Worm (Caenorhabditis elegans) whole organism, mixed stage, embryonic: ENCODE measurements around the gene hsp-75.

ENCODE experiments used
- M03D4.4 ChIP-seq: sonication (generic microtip); optimal IDR thresholded peaks from 2 replicates; lab custom pipeline; 2017; ENCODE audit warnings: mild to moderate bottlenecking, missing genetic modification characterization, missing compliant biosample characterization
- bed-3 ChIP-seq: fragments of 200-800 bp; sonication (Bioruptor generic); optimal IDR thresholded peaks from 3 replicates; lab custom pipeline; 2018; ENCODE audit warnings: mild to moderate bottlenecking, missing genetic modification characterization, moderate library complexity, missing compliant biosample characterization
- blmp-1 ChIP-seq: fragments of 150-350 bp; optimal IDR thresholded peaks from 2 replicates; lab custom pipeline; 2014; ENCODE audit warnings: missing biosample characterization, missing genetic modification characterization
- ceh-39 ChIP-seq: fragments of 150-350 bp; optimal IDR thresholded peaks from 2 replicates; lab custom pipeline; 2014; ENCODE audit warnings: missing biosample characterization, missing genetic modification characterization
- ceh-43 ChIP-seq: fragments of 200-800 bp; sonication (Bioruptor generic); optimal IDR thresholded peaks from 2 replicates; lab custom pipeline; 2018; ENCODE audit warnings: mild to moderate bottlenecking, missing genetic modification characterization, moderate library complexity, missing compliant biosample characterization
- ceh-83 ChIP-seq: fragments of 200-800 bp; sonication (Bioruptor generic); optimal IDR thresholded peaks from 2 replicates; lab custom pipeline; 2018; ENCODE audit warnings: mild to moderate bottlenecking, missing genetic modification characterization, missing compliant biosample characterization
- ces-1 ChIP-seq: fragments of 150-350 bp; optimal IDR thresholded peaks from 2 replicates; lab custom pipeline; 2014; ENCODE audit warnings: missing biosample characterization, missing genetic modification reagents, missing genetic modification characterization
- elt-1 ChIP-seq: sonication (generic microtip); optimal IDR thresholded peaks from 2 replicates; lab custom pipeline; 2017; ENCODE audit warnings: missing genetic modification characterization, mild to moderate bottlenecking, missing compliant biosample characterization, antibody characterized with exemption, moderate library complexity, borderline replicate concordance; ENCODE audit not compliant: insufficient read depth
- elt-3 ChIP-seq: fragments of 150-350 bp; optimal IDR thresholded peaks from 2 replicates; lab custom pipeline; 2014; ENCODE audit warnings: missing biosample characterization, missing genetic modification characterization
- flh-1 ChIP-seq: fragments of 200-800 bp; sonication (Bioruptor generic); optimal IDR thresholded peaks from 2 replicates; lab custom pipeline; 2018; ENCODE audit warnings: mild to moderate bottlenecking, missing genetic modification characterization, moderate library complexity, missing compliant biosample characterization
- ham-2 ChIP-seq: fragments of 200-800 bp; sonication (Bioruptor generic); optimal IDR thresholded peaks from 2 replicates; lab custom pipeline; 2018; ENCODE audit warnings: mild to moderate bottlenecking, missing genetic modification characterization, missing compliant biosample characterization
- lin-13 ChIP-seq: fragments of 150-350 bp; optimal IDR thresholded peaks from 2 replicates; lab custom pipeline; 2014; ENCODE audit warnings: missing biosample characterization, missing genetic modification characterization
- lin-32 ChIP-seq: fragments of 200-800 bp; sonication (Bioruptor generic); optimal IDR thresholded peaks from 2 replicates; lab custom pipeline; 2018; ENCODE audit warnings: mild to moderate bottlenecking, missing genetic modification characterization, missing compliant biosample characterization
- lsy-2 ChIP-seq: fragments of 150-350 bp; optimal IDR thresholded peaks from 2 replicates; lab custom pipeline; 2014; ENCODE audit warnings: missing biosample characterization, missing genetic modification characterization
- mab-5 ChIP-seq: fragments of 150-350 bp; optimal IDR thresholded peaks from 2 replicates; lab custom pipeline; 2014; ENCODE audit warnings: missing biosample characterization, missing genetic modification characterization
- mep-1 ChIP-seq: fragments of 150-350 bp; optimal IDR thresholded peaks from 2 replicates; lab custom pipeline; 2017; ENCODE audit warnings: missing biosample characterization, missing genetic modification reagents, missing genetic modification characterization, inconsistent platforms
- mls-2 ChIP-seq: sonication (generic microtip); optimal IDR thresholded peaks from 2 replicates; lab custom pipeline; 2016; ENCODE audit warnings: mild to moderate bottlenecking, missing genetic modification characterization, moderate library complexity, missing compliant biosample characterization
- nhr-2 ChIP-seq: fragments of 150-350 bp; optimal IDR thresholded peaks from 2 replicates; lab custom pipeline; 2014; ENCODE audit warnings: missing biosample characterization, missing genetic modification characterization
- nhr-237 ChIP-seq: fragments of 150-350 bp; optimal IDR thresholded peaks from 2 replicates; lab custom pipeline; 2014; ENCODE audit warnings: missing biosample characterization, missing genetic modification characterization
- nhr-28 ChIP-seq: fragments of 150-350 bp; optimal IDR thresholded peaks from 2 replicates; lab custom pipeline; 2014; ENCODE audit warnings: missing biosample characterization, missing genetic modification characterization
- nhr-76 ChIP-seq: sonication (generic microtip); optimal IDR thresholded peaks from 2 replicates; lab custom pipeline; 2017; ENCODE audit warnings: missing biosample characterization, missing genetic modification characterization
- pha-4 ChIP-seq: fragments of 150-350 bp; optimal IDR thresholded peaks from 2 replicates; lab custom pipeline; 2018; ENCODE audit warnings: missing biosample characterization, missing genetic modification reagents, missing genetic modification characterization
- sem-2 ChIP-seq: fragments of 200-800 bp; sonication (Bioruptor generic); optimal IDR thresholded peaks from 2 replicates; lab custom pipeline; 2018; ENCODE audit warnings: mild to moderate bottlenecking, missing genetic modification characterization, missing compliant biosample characterization
- snpc-4 ChIP-seq: fragments of 150-350 bp; optimal IDR thresholded peaks from 2 replicates; lab custom pipeline; 2014; ENCODE audit warnings: missing biosample characterization, missing genetic modification characterization
- sptf-1 ChIP-seq: sonication (generic microtip); optimal IDR thresholded peaks from 2 replicates; lab custom pipeline; 2017; ENCODE audit warnings: mild to moderate bottlenecking, missing genetic modification characterization, moderate library complexity, missing compliant biosample characterization
- tbx-8 ChIP-seq: fragments of 200-800 bp; sonication (Bioruptor generic); optimal IDR thresholded peaks from 2 replicates; lab custom pipeline; 2018; ENCODE audit warnings: mild to moderate bottlenecking, missing genetic modification characterization, moderate library complexity, missing compliant biosample characterization
- unc-120 ChIP-seq: sonication (generic microtip); optimal IDR thresholded peaks from 2 replicates; lab custom pipeline; 2017; ENCODE audit warnings: missing genetic modification characterization, missing compliant biosample characterization; ENCODE audit not compliant: poor library complexity, severe bottlenecking
- zip-8 ChIP-seq: fragments of 150-350 bp; optimal IDR thresholded peaks from 2 replicates; lab custom pipeline; 2014; ENCODE audit warnings: missing biosample characterization, missing genetic modification characterization
- ztf-11 ChIP-seq: fragments of 150-350 bp; optimal IDR thresholded peaks from 2 replicates; lab custom pipeline; 2014; ENCODE audit warnings: missing biosample characterization, missing genetic modification characterization

hsp-75 gene

ce11 chrIII:7203130-7203775 is 23.3 kb downstream of the hsp-75 start:
- no peak for TF ChIP-seq bed-3 (GFP tag; lab: Kevin White, UChicago)
- TF ChIP-seq sptf-1: no peak
- TF ChIP-seq ztf-11 (tag; lab: Kevin White, UChicago): no peak
- TF ChIP-seq ceh-39 (tag; lab: Kevin White, UChicago): no peak
- no peak for TF ChIP-seq tbx-8
- TF ChIP-seq elt-3 (tag; lab: Kevin White, UChicago): no peak
- TF ChIP-seq unc-120: no peak
- TF ChIP-seq ceh-43 (GFP tag; lab: Kevin White, UChicago): no peak
- TF ChIP-seq lin-13 (tag; lab: Kevin White, UChicago): no peak
- no peak for TF ChIP-seq snpc-4 (tag; lab: Kevin White, UChicago)
- no peak for TF ChIP-seq nhr-28 (tag; lab: Kevin White, UChicago)
- no peak for TF ChIP-seq sem-2
- TF ChIP-seq mab-5: no peak
- TF ChIP-seq pha-4 (tag; lab: Kevin White, UChicago): no peak
- no peak for TF ChIP-seq blmp-1

- TF ChIP-seq blmp-1: peak; percentile 93
- no peak for TF ChIP-seq ces-1 (GFP tag; lab: Kevin White, UChicago)
- TF ChIP-seq ham-2 (GFP tag; lab: Kevin White, UChicago): peak; percentile 19
- no peak for TF ChIP-seq M03D4.4
- no peak for TF ChIP-seq lin-13 (tag; lab: Kevin White, UChicago)
- no peak for TF ChIP-seq mls-2 (tag; lab: Kevin White, UChicago)
- peak; percentile 24 for TF ChIP-seq elt-3 (tag; lab: Kevin White, UChicago)
- no peak for TF ChIP-seq ceh-43 (GFP tag; lab: Kevin White, UChicago)
- no peak for TF ChIP-seq ceh-39 (tag; lab: Kevin White, UChicago)
Observed at ce11 chrIII:7201378-7202256, 24.9 kb downstream of the hsp-75 start, which contains the start of gene dpy-31. dpy-31 (plus strand) TSS chrIII:7202206.

- TF ChIP-seq ham-2 (GFP tag; lab: Kevin White, UChicago) (no peak), nhr-237 (no peak), blmp-1 (peak; percentile 17), sptf-1 (no peak)
- TF ChIP-seq, all 35 proteins: peak for 1
Observed at ce11 chrIII:7199467-7199866, 27.0 kb downstream of the hsp-75 start.

DNA sequence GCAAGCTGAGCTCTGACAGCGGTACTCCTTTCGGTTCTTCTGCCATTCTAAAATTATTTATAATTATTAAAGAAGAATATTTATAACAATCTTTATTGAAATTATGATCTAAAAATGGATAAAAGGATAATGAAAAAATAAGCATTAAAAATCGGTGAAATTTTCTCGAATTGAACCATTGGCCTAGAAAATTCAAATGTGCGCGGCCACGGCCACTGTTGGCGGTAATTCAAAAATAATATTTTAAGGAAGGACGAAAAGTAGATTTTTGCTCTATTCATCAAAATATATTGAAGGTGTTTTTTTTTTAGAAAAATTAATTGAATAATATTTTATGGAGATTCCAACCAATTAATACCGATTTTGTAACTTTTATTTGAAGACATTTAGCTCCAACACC is 27.7 kb downstream of the hsp-75 start, which contains the start of gene pfd-5:
Gene pfd-5, minus strand, starts transcription at position 47 of the 400 bp plus-strand sequence.
- TF ChIP-seq tbx-8 (no peak), blmp-1 (no peak), mep-1 (tag; lab: Kevin White, UChicago) (no peak), pha-4 (tag; lab: Kevin White, UChicago) (peak; percentile 24), mls-2 (tag; lab: Kevin White, UChicago) (no peak), lin-32 (no peak), ceh-83 (GFP tag; lab: Kevin White, UChicago) (no peak), ceh-39 (tag; lab: Kevin White, UChicago) (no peak), nhr-237 (peak; percentile 39), nhr-76 (tag; lab: Kevin White, UChicago) (no peak), ham-2 (GFP tag; lab: Kevin White, UChicago) (no peak), lsy-2 (tag; lab: Kevin White, UChicago) (peak; percentile 65), sptf-1 (peak; percentile 66), M03D4.4 (no peak), zip-8 (no peak), ces-1 (GFP tag; lab: Kevin White, UChicago) (peak; percentile 28), nhr-28 (tag; lab: Kevin White, UChicago) (no peak), elt-1 (tag; lab: Kevin White, UChicago) (no peak), nhr-2 (tag; lab: Kevin White, UChicago) (peak; percentile 4), ceh-43 (GFP tag; lab: Kevin White, UChicago) (no peak), flh-1 (GFP tag; lab: Kevin White, UChicago) (no peak), lin-13 (tag; lab: Kevin White, UChicago) (no peak)
